Worm (Caenorhabditis elegans) whole organism, L4 larva: Measurements from ENCODE around the gene F11C1.7.

Experiments used
- R02D3.7 ChIP-seq: fragments of 150-350 bp; sonication (generic microtip); optimal IDR thresholded peaks from 3 replicates; lab custom pipeline; 2014; ENCODE audit warnings: missing biosample characterization, missing genetic modification characterization
- T26A8.4 ChIP-seq: fragments of 200-800 bp; sonication (Bioruptor generic); IDR thresholded peaks from 2 replicates; pipeline ENCODE4 v1.3.6; 2022; ENCODE audit warnings: missing genetic modification characterization, missing compliant biosample characterization
- ceh-28 ChIP-seq: fragments of 150-350 bp; optimal IDR thresholded peaks from 2 replicates; lab custom pipeline; 2014; ENCODE audit warnings: missing biosample characterization, missing genetic modification reagents, missing genetic modification characterization
- dmd-6 ChIP-seq: fragments of 200-800 bp; sonication (Bioruptor generic); IDR thresholded peaks from 2 replicates; pipeline ENCODE4 v1.3.6; 2022; ENCODE audit warnings: missing genetic modification reagents, missing genetic modification characterization, missing compliant biosample characterization
- lin-39 ChIP-seq: fragments of 150-350 bp; optimal IDR thresholded peaks from 2 replicates; lab custom pipeline; 2014; ENCODE audit warnings: missing biosample characterization, missing genetic modification reagents, missing genetic modification characterization
- mep-1 ChIP-seq: fragments of 150-350 bp; sonication (generic microtip); optimal IDR thresholded peaks from 3 replicates; lab custom pipeline; 2014; ENCODE audit warnings: missing biosample characterization, missing genetic modification characterization
- nhr-25 ChIP-seq: sonication (generic microtip); optimal IDR thresholded peaks from 2 replicates; lab custom pipeline; 2017; ENCODE audit warnings: missing genetic modification characterization, mild to moderate bottlenecking, missing compliant biosample characterization, antibody characterized with exemption, moderate library complexity, borderline replicate concordance; ENCODE audit not compliant: insufficient read depth
- nhr-41 ChIP-seq: fragments of 200-800 bp; sonication (Bioruptor generic); IDR thresholded peaks from 2 replicates; pipeline ENCODE4 v1.3.6; 2022; ENCODE audit warnings: missing genetic modification reagents, missing genetic modification characterization, missing compliant biosample characterization
- pqm-1 ChIP-seq: sonication (generic microtip); optimal IDR thresholded peaks from 2 replicates; lab custom pipeline; 2017; ENCODE audit warnings: missing biosample characterization, missing genetic modification characterization
- skn-1 ChIP-seq: fragments of 150-350 bp; optimal IDR thresholded peaks from 2 replicates; lab custom pipeline; 2014; ENCODE audit warnings: missing biosample characterization, missing genetic modification characterization
- ztf-7 ChIP-seq: fragments of 150-350 bp; optimal IDR thresholded peaks from 2 replicates; lab custom pipeline; 2014; ENCODE audit warnings: missing biosample characterization, missing genetic modification characterization

- TF ChIP-seq mep-1 (no peak), R02D3.7 (no peak), dmd-6 (GFP tag; lab: Robert Waterston, UW) (no peak), lin-39 (tag; lab: Kevin White, UChicago) (no peak), T26A8.4 (GFP tag; lab: Robert Waterston, UW) (no peak), ceh-28 (tag; lab: Kevin White, UChicago) (no peak), skn-1 (tag; lab: Kevin White, UChicago) (no peak), ztf-7 (tag; lab: Kevin White, UChicago) (no peak), nhr-25 (tag; lab: Kevin White, UChicago) (no peak), pqm-1 (no peak), nhr-41 (GFP tag; lab: Robert Waterston, UW) (no peak)
These were observed 42.6 kb upstream of the F11C1.7 start, which contains the start of gene C05E7.3 for ce11 chrX:12946533-12946932.
